Worm (Caenorhabditis elegans) whole organism, early embryonic: ENCODE measurements around the gene F41E6.7.

Experiments used
- B0310.2 ChIP-seq: sonication (generic microtip); optimal IDR thresholded peaks from 2 replicates; lab custom pipeline; 2016; ENCODE audit warnings: mild to moderate bottlenecking, missing genetic modification characterization, missing compliant biosample characterization
- F13C5.2 ChIP-seq: sonication (generic microtip); optimal IDR thresholded peaks from 2 replicates; lab custom pipeline; 2017; ENCODE audit warnings: mild to moderate bottlenecking, missing genetic modification characterization, inconsistent platforms, missing compliant biosample characterization
- aly-1 ChIP-seq: sonication (generic microtip); optimal IDR thresholded peaks from 2 replicates; lab custom pipeline; 2016; ENCODE audit warnings: missing genetic modification characterization, missing compliant biosample characterization
- ama-1 ChIP-seq: fragments of 150-350 bp; optimal IDR thresholded peaks from 2 replicates; lab custom pipeline; 2014
- ceh-13 ChIP-seq: fragments of 200-800 bp; sonication (Bioruptor generic); optimal IDR thresholded peaks from 2 replicates; lab custom pipeline; 2018; ENCODE audit warnings: mild to moderate bottlenecking, missing genetic modification characterization, missing compliant biosample characterization
- ceh-36 ChIP-seq: sonication (generic microtip); optimal IDR thresholded peaks from 2 replicates; lab custom pipeline; 2016; ENCODE audit warnings: missing genetic modification characterization, inconsistent platforms, missing compliant biosample characterization
- ets-7 ChIP-seq: sonication (generic microtip); optimal IDR thresholded peaks from 2 replicates; lab custom pipeline; 2016; ENCODE audit warnings: missing genotype, missing genetic modification characterization, missing compliant biosample characterization
- flt-1 ChIP-seq: fragments of 200-800 bp; sonication (Bioruptor generic); IDR thresholded peaks from 2 replicates; pipeline ENCODE4 v1.3.6; 2022; ENCODE audit warnings: missing genetic modification characterization, missing compliant biosample characterization
- hmbx-1 ChIP-seq: sonication (generic microtip); optimal IDR thresholded peaks from 2 replicates; lab custom pipeline; 2016; ENCODE audit warnings: mild to moderate bottlenecking, missing genetic modification characterization, missing compliant biosample characterization
- hmg-4 ChIP-seq: fragments of 200-800 bp; sonication (Bioruptor generic); optimal IDR thresholded peaks from 2 replicates; lab custom pipeline; 2018; ENCODE audit warnings: mild to moderate bottlenecking, missing genetic modification characterization, missing compliant biosample characterization
- hnd-1 ChIP-seq: sonication (generic microtip); optimal IDR thresholded peaks from 2 replicates; lab custom pipeline; 2016; ENCODE audit warnings: missing genetic modification characterization, missing compliant biosample characterization
- pes-1 ChIP-seq: fragments of 200-800 bp; sonication (Bioruptor generic); IDR thresholded peaks from 2 replicates; pipeline ENCODE4 v1.3.6; 2022; ENCODE audit warnings: missing genetic modification reagents, missing genetic modification characterization, missing compliant biosample characterization
- scrt-1 ChIP-seq: fragments of 200-800 bp; sonication (Bioruptor generic); IDR thresholded peaks from 2 replicates; pipeline ENCODE4 v1.3.6; 2022; ENCODE audit warnings: missing genetic modification characterization, missing compliant biosample characterization
- sea-1 ChIP-seq: fragments of 200-800 bp; sonication (Bioruptor generic); conservative IDR thresholded peaks from 2 replicates; pipeline ENCODE4 v1.3.6; 2022; ENCODE audit warnings: missing genetic modification characterization, missing compliant biosample characterization
- tbx-11 ChIP-seq: fragments of 200-800 bp; sonication (Bioruptor generic); IDR thresholded peaks from 2 replicates; pipeline ENCODE4 v1.3.6; 2022; ENCODE audit warnings: missing genetic modification characterization, missing compliant biosample characterization
- tbx-37 ChIP-seq: fragments of 200-800 bp; sonication (Bioruptor generic); conservative IDR thresholded peaks from 2 replicates; pipeline ENCODE4 v1.3.6; 2022; ENCODE audit warnings: missing genetic modification reagents, missing genetic modification characterization, missing compliant biosample characterization
- tra-4 ChIP-seq: sonication (generic microtip); optimal IDR thresholded peaks from 2 replicates; lab custom pipeline; 2017; ENCODE audit warnings: missing genetic modification characterization, missing compliant biosample characterization

F41E6.7 gene

DNA sequence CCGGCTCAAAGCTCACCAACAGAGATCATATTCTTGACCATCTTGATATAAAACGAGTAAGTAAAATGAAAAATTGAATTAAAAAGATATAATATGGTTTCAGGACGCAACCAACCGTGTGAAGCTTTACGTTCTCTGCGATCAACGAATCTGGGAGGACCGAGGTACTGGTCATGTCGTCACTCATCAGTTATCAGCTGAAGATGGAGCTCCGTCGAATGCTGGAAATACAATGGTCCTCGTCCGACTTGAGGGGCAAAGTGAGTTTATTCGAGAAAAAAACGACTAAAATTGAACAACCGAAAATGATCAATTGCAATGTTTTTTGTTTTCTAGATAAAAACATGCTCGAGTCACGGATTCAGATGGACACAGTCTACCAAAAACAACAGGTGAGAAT lies 9.4 kb upstream of the F41E6.7 start:
- TF ChIP-seq hmg-4 (GFP tag; lab: Kevin White, UChicago) (no peak), pes-1 (GFP tag; lab: Robert Waterston, UW) (no peak), hmbx-1 (tag; lab: Kevin White, UChicago) (no peak), scrt-1 (GFP tag; lab: Robert Waterston, UW) (no peak), ets-7 (tag; lab: Kevin White, UChicago) (no peak), tbx-11 (GFP tag; lab: Robert Waterston, UW) (no peak), ama-1 (no peak), tbx-37 (no peak), flt-1 (GFP tag; lab: Robert Waterston, UW) (no peak), F13C5.2 (tag; lab: Kevin White, UChicago) (no peak), ceh-13 (no peak), sea-1 (GFP tag; lab: Robert Waterston, UW) (no peak), aly-1 (no peak), ceh-36 (tag; lab: Kevin White, UChicago) (no peak), hnd-1 (tag; lab: Kevin White, UChicago) (no peak), tra-4 (no peak), B0310.2 (tag; lab: Kevin White, UChicago) (no peak)

DNA sequence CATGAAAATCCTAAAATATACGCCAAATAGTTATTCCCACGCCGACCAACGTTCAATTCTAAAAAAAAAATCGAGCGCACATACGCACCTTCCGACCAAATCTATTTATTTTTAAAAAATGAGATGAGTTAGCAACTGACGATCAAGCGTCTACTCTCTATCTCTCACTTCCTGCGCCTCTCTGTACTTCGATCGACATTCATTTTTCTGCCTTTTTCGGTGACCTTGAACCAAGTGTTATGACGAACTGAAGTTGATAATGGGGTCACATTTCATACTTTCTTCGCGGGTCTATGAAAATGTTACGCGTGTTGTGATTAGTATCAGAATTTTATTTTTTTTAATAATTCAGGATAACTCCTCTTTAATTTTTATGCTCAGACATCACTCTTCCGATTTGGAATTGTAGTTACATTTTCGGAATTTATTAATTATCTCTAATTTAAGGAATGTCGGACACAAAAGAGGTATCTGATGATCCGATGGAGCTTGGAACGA lies 8.3 kb upstream of the F41E6.7 start, which contains the start of gene smk-1:
TSS of gene smk-1 (plus strand) at position 448 of the 498 bp plus-strand sequence.
- TF ChIP-seq tbx-37 = no peak
- TF ChIP-seq hmg-4 (GFP tag; lab: Kevin White, UChicago) = no peak
- TF ChIP-seq ceh-13 = no peak
- no peak for TF ChIP-seq pes-1 (GFP tag; lab: Robert Waterston, UW)
- TF ChIP-seq hmbx-1 (tag; lab: Kevin White, UChicago) = no peak
- no peak for TF ChIP-seq ama-1

ce11 chrV:8606099-8606696 lies 7.1 kb upstream of the F41E6.7 start, which contains the start of gene vps-60:
Gene vps-60, minus strand, starts transcription at chrV:8606128.
- TF ChIP-seq sea-1 (GFP tag; lab: Robert Waterston, UW) (peak; percentile 28; the same call in 1 of the 2 replicates), flt-1 (GFP tag; lab: Robert Waterston, UW) (peak; percentile 44; the same call in 1 of the 2 replicates), scrt-1 (GFP tag; lab: Robert Waterston, UW) (no peak), pes-1 (GFP tag; lab: Robert Waterston, UW) (no peak), F13C5.2 (tag; lab: Kevin White, UChicago) (peak; percentile 57), hmg-4 (GFP tag; lab: Kevin White, UChicago) (peak; percentile 61), ets-7 (tag; lab: Kevin White, UChicago) (peak; percentile 11), aly-1 (no peak)

ce11 chrV:8603272-8603671 lies 4.2 kb upstream of the F41E6.7 start, which contains the start of gene F41E6.5:
Gene F41E6.5, plus strand, starts transcription at chrV:8603480.
- no peak for TF ChIP-seq ets-7 (tag; lab: Kevin White, UChicago)
- no peak for TF ChIP-seq hnd-1 (tag; lab: Kevin White, UChicago)
- no peak for TF ChIP-seq scrt-1 (GFP tag; lab: Robert Waterston, UW)
- TF ChIP-seq hmbx-1 (tag; lab: Kevin White, UChicago) = no peak
- TF ChIP-seq tbx-37 = no peak
- no peak for TF ChIP-seq ama-1
- no peak for TF ChIP-seq F13C5.2 (tag; lab: Kevin White, UChicago)
- no peak for TF ChIP-seq flt-1 (GFP tag; lab: Robert Waterston, UW)
- TF ChIP-seq tra-4 = no peak
- no peak for TF ChIP-seq hmg-4 (GFP tag; lab: Kevin White, UChicago)
- no peak for TF ChIP-seq ceh-36 (tag; lab: Kevin White, UChicago)

ce11 chrV:8602638-8603037 lies 3.5 kb upstream of the F41E6.7 start, which contains the start of gene F41E6.15:
Gene F41E6.15, minus strand, starts transcription at chrV:8602738.
- TF ChIP-seq ets-7 (tag; lab: Kevin White, UChicago) (no peak), ama-1 (no peak), tra-4 (no peak), hmg-4 (GFP tag; lab: Kevin White, UChicago) (no peak), ceh-36 (tag; lab: Kevin White, UChicago) (no peak), B0310.2 (tag; lab: Kevin White, UChicago) (no peak), hnd-1 (tag; lab: Kevin White, UChicago) (no peak), aly-1 (no peak), sea-1 (GFP tag; lab: Robert Waterston, UW) (no peak), hmbx-1 (tag; lab: Kevin White, UChicago) (no peak), flt-1 (GFP tag; lab: Robert Waterston, UW) (no peak), ceh-13 (no peak), scrt-1 (GFP tag; lab: Robert Waterston, UW) (no peak), F13C5.2 (tag; lab: Kevin White, UChicago) (no peak), tbx-11 (GFP tag; lab: Robert Waterston, UW) (no peak), pes-1 (GFP tag; lab: Robert Waterston, UW) (no peak)

ce11 chrV:8601420-8601819 lies 2.3 kb upstream of the F41E6.7 start, which contains the start of gene F41E6.8:
Gene F41E6.8, minus strand, starts transcription at chrV:8601520.
- TF ChIP-seq hmbx-1 (tag; lab: Kevin White, UChicago) (no peak), hnd-1 (tag; lab: Kevin White, UChicago) (no peak), pes-1 (GFP tag; lab: Robert Waterston, UW) (no peak), ceh-13 (no peak), ama-1 (no peak), scrt-1 (GFP tag; lab: Robert Waterston, UW) (no peak), F13C5.2 (tag; lab: Kevin White, UChicago) (no peak), ceh-36 (tag; lab: Kevin White, UChicago) (no peak), sea-1 (GFP tag; lab: Robert Waterston, UW) (no peak), tbx-11 (GFP tag; lab: Robert Waterston, UW) (no peak), B0310.2 (tag; lab: Kevin White, UChicago) (no peak), hmg-4 (GFP tag; lab: Kevin White, UChicago) (no peak), aly-1 (no peak)

DNA sequence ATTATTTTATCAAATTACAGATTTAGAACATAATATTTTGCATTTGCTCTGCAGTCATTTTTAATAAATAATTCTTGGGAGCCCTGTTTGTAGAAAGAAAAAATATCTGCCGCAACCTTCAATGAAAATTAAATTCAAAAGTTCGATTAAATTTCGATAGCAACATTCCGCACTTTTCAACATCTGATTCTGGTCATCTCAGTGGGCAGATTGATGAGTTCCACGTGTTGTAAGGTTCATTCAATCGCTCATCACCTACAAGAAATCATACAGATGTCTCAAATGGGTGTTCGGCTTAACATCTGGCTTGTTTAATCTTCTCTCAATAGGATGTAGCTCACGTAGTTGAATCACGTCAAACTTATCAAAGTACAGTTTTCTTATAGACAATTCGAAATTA lies 865 bp upstream of the F41E6.7 start:
- TF ChIP-seq scrt-1 (GFP tag; lab: Robert Waterston, UW) (no peak), ceh-13 (no peak), pes-1 (GFP tag; lab: Robert Waterston, UW) (no peak), tbx-11 (GFP tag; lab: Robert Waterston, UW) (no peak), F13C5.2 (tag; lab: Kevin White, UChicago) (no peak), sea-1 (GFP tag; lab: Robert Waterston, UW) (no peak), tbx-37 (no peak)
